Fruit fly (Drosophila melanogaster) S2 (cell line): ENCODE data around the gene Sgsh.

Source experiments
- CG8478 ChIP-seq: fragments of >200 bp; optimal IDR thresholded peaks from 2 replicates; lab custom pipeline; 2018
- CTCF ChIP-seq, 2 experiments: fragments of >200 bp; optimal IDR thresholded peaks; 2 replicates each; lab custom pipeline; 2018

DNA sequence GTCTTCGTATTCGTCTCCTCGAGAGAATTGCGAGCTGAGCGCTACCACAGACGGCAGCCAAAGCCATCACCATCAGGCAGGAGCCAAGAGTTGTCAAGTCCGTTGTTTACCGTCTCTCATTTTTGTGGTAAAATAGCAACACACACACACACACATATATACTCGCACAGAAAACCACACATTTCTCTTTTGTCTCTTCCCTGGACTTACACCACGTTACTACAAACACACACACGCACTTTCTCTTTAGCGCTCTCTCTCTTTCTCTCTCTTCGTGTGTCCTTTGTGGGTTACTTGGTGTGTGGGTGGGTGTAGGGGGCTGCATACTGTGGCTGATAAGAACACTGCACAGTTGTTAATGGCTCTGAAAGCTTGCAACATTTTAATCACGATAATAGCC, 19.0 kb upstream of the Sgsh start:
- TF ChIP-seq CG8478 (lab: Kevin White, UChicago), result no peak
- TF ChIP-seq CTCF (optimal IDR thresholded peaks at IDR 0.05; lab: Kevin White, UChicago), result no peak
